Worm (Caenorhabditis elegans): Measurements from ENCODE around the gene cyn-2.

The cyn-2 gene

ce11 chrIII:13721944-13722343, 29.5 kb downstream of the cyn-2 start:
- TF ChIP-seq F13C5.2 (tag; optimal IDR thresholded peaks at IDR 0.05): no peak
- no peak for TF ChIP-seq scrt-1 (GFP tag; IDR thresholded peaks at IDR 0.05)

ce11 chrIII:13722387-13723122, 30.1 kb downstream of the cyn-2 start:
- no peak for TF ChIP-seq aly-1 (tag; optimal IDR thresholded peaks at IDR 0.05)
- peak; percentile 31 for TF ChIP-seq ama-1 (optimal IDR thresholded peaks at IDR 0.05)

ce11 chrIII:13724018-13724892, 31.8 kb downstream of the cyn-2 start:
- TF ChIP-seq scrt-1 (GFP tag; IDR thresholded peaks at IDR 0.05): no peak
- no peak for TF ChIP-seq hnd-1 (tag; optimal IDR thresholded peaks at IDR 0.05)
- no peak for TF ChIP-seq ceh-13 (GFP tag; optimal IDR thresholded peaks at IDR 0.05)
- TF ChIP-seq ama-1 (optimal IDR thresholded peaks at IDR 0.05): peak; percentile 9

ce11 chrIII:13729760-13730159, 37.3 kb downstream of the cyn-2 start:
- TF ChIP-seq ceh-36 (tag; optimal IDR thresholded peaks at IDR 0.05): no peak
- TF ChIP-seq ets-7 (tag; optimal IDR thresholded peaks at IDR 0.05): no peak
- TF ChIP-seq tbx-11 (GFP tag; IDR thresholded peaks at IDR 0.05): no peak
- TF ChIP-seq hnd-1 (tag; optimal IDR thresholded peaks at IDR 0.05): no peak
- no peak for TF ChIP-seq ceh-13 (GFP tag; optimal IDR thresholded peaks at IDR 0.05)
- no peak for TF ChIP-seq pes-1 (GFP tag; IDR thresholded peaks at IDR 0.05)
- TF ChIP-seq sea-1 (GFP tag; conservative IDR thresholded peaks at IDR 0.05): no peak
- no peak for TF ChIP-seq tbx-37 (GFP tag; conservative IDR thresholded peaks at IDR 0.05)
- no peak for TF ChIP-seq ama-1 (optimal IDR thresholded peaks at IDR 0.05)
- TF ChIP-seq F13C5.2 (tag; optimal IDR thresholded peaks at IDR 0.05): no peak
- TF ChIP-seq aly-1 (tag; optimal IDR thresholded peaks at IDR 0.05): no peak
- TF ChIP-seq scrt-1 (GFP tag; IDR thresholded peaks at IDR 0.05): no peak
- TF ChIP-seq hmbx-1 (tag; optimal IDR thresholded peaks at IDR 0.05): no peak
- TF ChIP-seq flt-1 (GFP tag; IDR thresholded peaks at IDR 0.05): no peak

ce11 chrIII:13731589-13731988, 39.1 kb downstream of the cyn-2 start, which contains the start of gene W06F12.2:
Gene W06F12.2, minus strand, starts transcription at chrIII:13731689.
- TF ChIP-seq tbx-11 (GFP tag; IDR thresholded peaks at IDR 0.05) (no peak), tbx-37 (GFP tag; conservative IDR thresholded peaks at IDR 0.05) (no peak), F13C5.2 (tag; optimal IDR thresholded peaks at IDR 0.05) (no peak)

- TF ChIP-seq sea-1 (GFP tag; conservative IDR thresholded peaks at IDR 0.05) (no peak), ets-7 (tag; optimal IDR thresholded peaks at IDR 0.05) (no peak), ceh-36 (tag; optimal IDR thresholded peaks at IDR 0.05) (no peak), tbx-37 (GFP tag; conservative IDR thresholded peaks at IDR 0.05) (no peak), ama-1 (optimal IDR thresholded peaks at IDR 0.05) (no peak), scrt-1 (GFP tag; IDR thresholded peaks at IDR 0.05) (no peak), pes-1 (GFP tag; IDR thresholded peaks at IDR 0.05) (no peak), tra-4 (tag; optimal IDR thresholded peaks at IDR 0.05) (no peak)
Measured at ce11 chrIII:13732665-13733064, 40.2 kb downstream of the cyn-2 start.

ce11 chrIII:13733833-13734232, 41.4 kb downstream of the cyn-2 start:
- TF ChIP-seq tbx-11 (GFP tag; IDR thresholded peaks at IDR 0.05): no peak
- no peak for TF ChIP-seq flt-1 (GFP tag; IDR thresholded peaks at IDR 0.05)
- TF ChIP-seq B0310.2 (tag; optimal IDR thresholded peaks at IDR 0.05): no peak
- TF ChIP-seq hmg-4 (GFP tag; optimal IDR thresholded peaks at IDR 0.05): no peak
- no peak for TF ChIP-seq ets-7 (tag; optimal IDR thresholded peaks at IDR 0.05)
- TF ChIP-seq hnd-1 (tag; optimal IDR thresholded peaks at IDR 0.05): no peak
- no peak for TF ChIP-seq ama-1 (optimal IDR thresholded peaks at IDR 0.05)
- TF ChIP-seq pes-1 (GFP tag; IDR thresholded peaks at IDR 0.05): no peak
- TF ChIP-seq scrt-1 (GFP tag; IDR thresholded peaks at IDR 0.05): no peak

ce11 chrIII:13735008-13735407, 42.5 kb downstream of the cyn-2 start, which contains the start of gene W06F12.3:
Gene W06F12.3, plus strand, starts transcription at chrIII:13735030.
- TF ChIP-seq hmg-4 (GFP tag; optimal IDR thresholded peaks at IDR 0.05) (no peak), hnd-1 (tag; optimal IDR thresholded peaks at IDR 0.05) (no peak), hmbx-1 (tag; optimal IDR thresholded peaks at IDR 0.05) (no peak), sea-1 (GFP tag; conservative IDR thresholded peaks at IDR 0.05) (no peak), pes-1 (GFP tag; IDR thresholded peaks at IDR 0.05) (no peak), ceh-36 (tag; optimal IDR thresholded peaks at IDR 0.05) (no peak), aly-1 (tag; optimal IDR thresholded peaks at IDR 0.05) (no peak), flt-1 (GFP tag; IDR thresholded peaks at IDR 0.05) (no peak), scrt-1 (GFP tag; IDR thresholded peaks at IDR 0.05) (no peak), ama-1 (optimal IDR thresholded peaks at IDR 0.05) (no peak), B0310.2 (tag; optimal IDR thresholded peaks at IDR 0.05) (no peak), tbx-11 (GFP tag; IDR thresholded peaks at IDR 0.05) (no peak), F13C5.2 (tag; optimal IDR thresholded peaks at IDR 0.05) (no peak), ceh-13 (GFP tag; optimal IDR thresholded peaks at IDR 0.05) (no peak)
